Fruit fly (Drosophila melanogaster): Measurements from ENCODE around the gene kni.

DNA sequence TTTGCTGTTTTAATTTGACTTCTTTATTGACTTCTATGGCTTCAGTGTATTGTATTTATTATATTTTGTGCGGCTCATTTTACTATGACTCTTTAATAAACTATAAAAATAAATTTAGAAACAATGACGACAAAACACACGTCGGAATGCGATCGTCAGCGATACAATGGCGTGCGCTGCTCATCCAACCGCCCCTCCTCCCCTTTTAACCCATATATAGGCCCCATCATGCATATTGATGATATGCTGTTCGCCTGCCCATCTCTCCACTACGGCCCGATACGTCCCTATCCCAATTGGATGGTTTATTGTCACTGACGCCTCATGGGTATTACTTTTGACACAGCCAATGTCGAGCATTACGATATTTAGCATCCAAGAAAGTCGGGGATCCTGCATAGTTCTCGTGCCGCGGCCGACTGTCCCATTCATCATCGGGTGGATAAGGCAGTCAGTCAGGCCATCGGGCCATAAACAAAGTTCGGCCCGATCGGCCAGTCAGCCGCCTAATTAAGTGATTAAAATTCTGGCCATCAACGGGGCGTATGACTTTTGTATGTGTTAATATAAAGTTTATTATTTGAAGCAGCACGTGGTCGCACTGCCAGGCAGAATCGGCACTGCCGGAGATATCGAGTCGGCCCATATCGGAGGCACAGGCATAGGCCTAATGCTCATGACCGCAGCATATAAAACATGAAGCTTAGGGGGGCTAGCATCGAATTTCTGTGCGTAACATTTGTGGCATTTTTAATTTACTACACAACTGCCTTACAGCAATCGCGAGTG lies 4.1 kb downstream of the kni start:
- TF ChIP-seq CTCF (optimal IDR thresholded peaks at IDR 0.05) (no peak), CG8478 (optimal IDR thresholded peaks at IDR 0.05) (no peak)

Measured in S2 (cell line).